Fruit fly (Drosophila melanogaster) whole organism, embryonic: ENCODE data around the gene sti.
A peak's percentile ranks its signal among the peaks of the same experiment; 100 is the strongest.

Experiments used
- Atf3 ChIP-seq: fragments of 200-800 bp; sonication (Bioruptor generic); optimal IDR thresholded peaks from 3 replicates; lab custom pipeline; 2016; ENCODE audit warnings: missing biosample characterization, missing genetic modification characterization
- Blimp-1 ChIP-seq: fragments of 200-800 bp; sonication (Bioruptor generic); optimal IDR thresholded peaks from 3 replicates; lab custom pipeline; 2018; ENCODE audit warnings: missing biosample characterization, missing genetic modification characterization, mild to moderate bottlenecking, moderate library complexity, missing genetic modification reagents
- CG10366 ChIP-seq: fragments of 200-800 bp; sonication (Bioruptor generic); IDR thresholded peaks from 2 replicates; pipeline ENCODE4 v1.3.6; 2022; ENCODE audit warnings: missing biosample characterization, missing genetic modification characterization
- CG10462 ChIP-seq: fragments of 200-800 bp; sonication (Bioruptor generic); optimal IDR thresholded peaks from 2 replicates; lab custom pipeline; 2016; ENCODE audit warnings: missing biosample characterization, missing genetic modification characterization
- CG10959 ChIP-seq: fragments of 200-800 bp; sonication (Bioruptor generic); IDR thresholded peaks from 2 replicates; pipeline ENCODE4 v1.3.6; 2022; ENCODE audit warnings: missing biosample characterization, missing genetic modification characterization
- CG11247 ChIP-seq: fragments of 200-800 bp; sonication (Bioruptor generic); IDR thresholded peaks from 2 replicates; pipeline ENCODE4 v1.3.6; 2022; ENCODE audit warnings: missing biosample characterization, missing genetic modification characterization
- CG11504 ChIP-seq: fragments of 200-800 bp; sonication (Bioruptor generic); optimal IDR thresholded peaks from 3 replicates; lab custom pipeline; 2019; ENCODE audit warnings: missing biosample characterization, mild to moderate bottlenecking, missing genetic modification characterization, moderate library complexity
- CG12071 ChIP-seq: fragments of 200-800 bp; sonication (Bioruptor generic); optimal IDR thresholded peaks from 3 replicates; lab custom pipeline; 2018; ENCODE audit warnings: missing biosample characterization, mild to moderate bottlenecking, missing genetic modification characterization
- CG12219 ChIP-seq: fragments of 200-800 bp; sonication (Bioruptor generic); optimal IDR thresholded peaks from 3 replicates; lab custom pipeline; 2018; ENCODE audit warnings: missing biosample characterization, mild to moderate bottlenecking, missing genetic modification characterization
- CG12744 ChIP-seq: fragments of 200-800 bp; sonication (Bioruptor generic); optimal IDR thresholded peaks from 2 replicates; lab custom pipeline; 2016; ENCODE audit warnings: missing biosample characterization, missing genetic modification characterization
- CG13296 ChIP-seq: fragments of 200-800 bp; sonication (Bioruptor generic); optimal IDR thresholded peaks from 3 replicates; lab custom pipeline; 2018; ENCODE audit warnings: missing biosample characterization, mild to moderate bottlenecking, missing genetic modification characterization
- CG15514 ChIP-seq: fragments of 200-800 bp; sonication (Bioruptor generic); optimal IDR thresholded peaks from 3 replicates; lab custom pipeline; 2017; ENCODE audit warnings: missing biosample characterization, missing genetic modification characterization, mild to moderate bottlenecking, moderate library complexity, missing genetic modification reagents
- CG1792 ChIP-seq: fragments of 200-800 bp; sonication (Bioruptor generic); optimal IDR thresholded peaks from 2 replicates; lab custom pipeline; 2016; ENCODE audit warnings: missing biosample characterization, missing genetic modification characterization
- CG18262 ChIP-seq: fragments of 200-800 bp; optimal IDR thresholded peaks from 3 replicates; lab custom pipeline; 2019; ENCODE audit warnings: missing biosample characterization, mild to moderate bottlenecking, missing genetic modification characterization, moderate library complexity
- CG6254 ChIP-seq: fragments of 200-800 bp; sonication (Bioruptor generic); optimal IDR thresholded peaks from 3 replicates; lab custom pipeline; 2017; ENCODE audit warnings: mild to moderate bottlenecking, missing biosample characterization, missing genetic modification reagents, missing genetic modification characterization
- CG6654 ChIP-seq: fragments of 200-800 bp; sonication (Bioruptor generic); optimal IDR thresholded peaks from 2 replicates; lab custom pipeline; 2017; ENCODE audit warnings: missing biosample characterization, mild to moderate bottlenecking, missing genetic modification characterization
- CG7963 ChIP-seq: fragments of 200-800 bp; sonication (Bioruptor generic); IDR thresholded peaks from 3 replicates; pipeline ENCODE4 v1.3.6; 2022; ENCODE audit warnings: missing biosample characterization, missing genetic modification characterization; ENCODE audit not compliant: partially characterized antibody
- Drgx ChIP-seq: fragments of 200-800 bp; sonication (Bioruptor generic); IDR thresholded peaks from 2 replicates; pipeline ENCODE4 v1.3.6; 2022; ENCODE audit warnings: missing biosample characterization, missing genetic modification characterization
- Ets97D ChIP-seq: fragments of 200-800 bp; sonication (Bioruptor generic); optimal IDR thresholded peaks from 3 replicates; lab custom pipeline; 2016; ENCODE audit warnings: missing biosample characterization, missing genetic modification characterization
- Fer1 ChIP-seq: fragments of 200-800 bp; sonication (Bioruptor generic); optimal IDR thresholded peaks from 2 replicates; lab custom pipeline; 2017; ENCODE audit warnings: missing biosample characterization, mild to moderate bottlenecking, missing genetic modification characterization
- H2.0 ChIP-seq: fragments of 200-800 bp; sonication (Bioruptor generic); IDR thresholded peaks from 2 replicates; pipeline ENCODE4 v1.3.6; 2022; ENCODE audit warnings: missing biosample characterization, missing genetic modification characterization
- Hmr ChIP-seq: fragments of 200-800 bp; sonication (Bioruptor generic); optimal IDR thresholded peaks from 3 replicates; lab custom pipeline; 2017; ENCODE audit warnings: mild to moderate bottlenecking, missing biosample characterization, missing genetic modification reagents, missing genetic modification characterization
- Lhr ChIP-seq: fragments of 200-800 bp; sonication (Bioruptor generic); optimal IDR thresholded peaks from 3 replicates; lab custom pipeline; 2017; ENCODE audit warnings: mild to moderate bottlenecking, missing biosample characterization, missing genetic modification reagents, missing genetic modification characterization
- MTF-1 ChIP-seq: fragments of 200-800 bp; sonication (Bioruptor generic); optimal IDR thresholded peaks from 2 replicates; lab custom pipeline; 2018; ENCODE audit warnings: missing biosample characterization, mild to moderate bottlenecking, missing genetic modification characterization, borderline replicate concordance
- Side ChIP-seq: fragments of 200-800 bp; sonication (Bioruptor generic); optimal IDR thresholded peaks from 2 replicates; lab custom pipeline; 2016; ENCODE audit warnings: missing biosample characterization, missing genetic modification characterization
- TFAM ChIP-seq: fragments of 200-800 bp; sonication (Bioruptor generic); optimal IDR thresholded peaks from 2 replicates; lab custom pipeline; 2017; ENCODE audit warnings: missing biosample characterization, missing genetic modification characterization, inconsistent platforms
- ap ChIP-seq: fragments of 200-800 bp; sonication (Bioruptor generic); IDR thresholded peaks from 2 replicates; pipeline ENCODE4 v1.3.6; 2022; ENCODE audit warnings: missing biosample characterization, missing genetic modification characterization
- bbx ChIP-seq: fragments of 200-800 bp; sonication (Bioruptor generic); IDR thresholded peaks from 2 replicates; pipeline ENCODE4 v1.3.6; 2022; ENCODE audit warnings: missing biosample characterization, missing genetic modification characterization; ENCODE audit not compliant: partially characterized antibody
- bcd ChIP-seq: fragments of 200-800 bp; sonication (Bioruptor generic); optimal IDR thresholded peaks from 2 replicates; lab custom pipeline; 2017; ENCODE audit warnings: missing biosample characterization, mild to moderate bottlenecking, missing genetic modification characterization
- br ChIP-seq: fragments of >200 bp; optimal IDR thresholded peaks from 2 replicates; lab custom pipeline; 2017
- bsh ChIP-seq, 2 experiments: fragments of 200-800 bp; sonication (Bioruptor generic); optimal IDR thresholded peaks; 2 replicates each; lab custom pipeline; 2017 to 2018; ENCODE audit warnings: mild to moderate bottlenecking in 2 of 2, missing biosample characterization in 2 of 2, missing genetic modification characterization in 2 of 2, moderate library complexity in 1 of 2
- btn ChIP-seq: fragments of 200-800 bp; sonication (Bioruptor generic); optimal IDR thresholded peaks from 2 replicates; lab custom pipeline; 2016; ENCODE audit warnings: missing biosample characterization, missing genetic modification characterization
- chif ChIP-seq, 2 experiments: fragments of 200-800 bp; sonication (Bioruptor generic); optimal IDR thresholded peaks; 3 replicates each; lab custom pipeline; 2016; ENCODE audit warnings: missing biosample characterization in 2 of 2, missing genetic modification characterization in 2 of 2
- chinmo ChIP-seq: fragments of 200-800 bp; sonication (Bioruptor generic); IDR thresholded peaks from 4 replicates; pipeline ENCODE4 v1.3.6; 2022; ENCODE audit warnings: missing biosample characterization, missing genetic modification characterization; ENCODE audit not compliant: partially characterized antibody
- chm ChIP-seq: fragments of 200-800 bp; sonication (Bioruptor generic); IDR thresholded peaks from 2 replicates; pipeline ENCODE4 v1.3.6; 2022; ENCODE audit warnings: missing biosample characterization, missing genetic modification characterization
- exex ChIP-seq: fragments of 200-800 bp; sonication (Bioruptor generic); optimal IDR thresholded peaks from 4 replicates; lab custom pipeline; 2018; ENCODE audit warnings: missing biosample characterization, mild to moderate bottlenecking, missing genetic modification characterization, moderate library complexity
- eyg ChIP-seq: fragments of 200-800 bp; sonication (Bioruptor generic); optimal IDR thresholded peaks from 3 replicates; lab custom pipeline; 2016; ENCODE audit warnings: missing biosample characterization, missing genetic modification characterization
- gcm ChIP-seq: fragments of 200-800 bp; sonication (Bioruptor generic); optimal IDR thresholded peaks from 2 replicates; lab custom pipeline; 2019; ENCODE audit warnings: missing biosample characterization, mild to moderate bottlenecking, missing genetic modification characterization, moderate library complexity
- gro ChIP-seq: fragments of 200-800 bp; sonication (Bioruptor generic); optimal IDR thresholded peaks from 2 replicates; lab custom pipeline; 2016; ENCODE audit warnings: missing biosample characterization, missing genetic modification characterization
- inv ChIP-seq: fragments of 200-800 bp; sonication (Bioruptor generic); IDR thresholded peaks from 2 replicates; pipeline ENCODE4 v1.3.6; 2022; ENCODE audit warnings: missing biosample characterization, missing genetic modification characterization; ENCODE audit not compliant: partially characterized antibody
- kah ChIP-seq: fragments of 200-800 bp; sonication (Bioruptor generic); optimal IDR thresholded peaks from 2 replicates; lab custom pipeline; 2018; ENCODE audit warnings: missing biosample characterization, mild to moderate bottlenecking, missing genetic modification characterization
- mam ChIP-seq: fragments of 200-800 bp; sonication (Bioruptor generic); optimal IDR thresholded peaks from 3 replicates; lab custom pipeline; 2016; ENCODE audit warnings: missing biosample characterization, missing genetic modification characterization
- pfk ChIP-seq: fragments of 200-800 bp; sonication (Bioruptor generic); optimal IDR thresholded peaks from 2 replicates; lab custom pipeline; 2018; ENCODE audit warnings: missing biosample characterization, mild to moderate bottlenecking, missing genetic modification characterization, moderate library complexity
- psq ChIP-seq: fragments of 200-800 bp; sonication (Bioruptor generic); optimal IDR thresholded peaks from 2 replicates; lab custom pipeline; 2017; ENCODE audit warnings: missing biosample characterization, missing genetic modification characterization
- sc ChIP-seq, 3 experiments: fragments of >200 bp in 2 of 3; fragments of 200-800 bp in 1 of 3; sonication (Bioruptor generic) in 1 of 3; optimal IDR thresholded peaks; 2 replicates in 2 of 3; 3 replicates in 1 of 3; lab custom pipeline; 2017; ENCODE audit warnings: mild to moderate bottlenecking in 1 of 3, missing biosample characterization in 1 of 3, missing genetic modification characterization in 1 of 3, missing genetic modification reagents in 1 of 3
- sim ChIP-seq: fragments of 200-800 bp; sonication (Bioruptor generic); IDR thresholded peaks from 2 replicates; pipeline ENCODE4 v1.3.6; 2022; ENCODE audit warnings: missing biosample characterization, missing genetic modification characterization
- tap ChIP-seq: fragments of 200-800 bp; optimal IDR thresholded peaks from 3 replicates; lab custom pipeline; 2019; ENCODE audit warnings: missing biosample characterization, mild to moderate bottlenecking, missing genetic modification characterization, moderate library complexity
- tio ChIP-seq: fragments of 200-800 bp; sonication (Bioruptor generic); optimal IDR thresholded peaks from 2 replicates; lab custom pipeline; 2017; ENCODE audit warnings: missing biosample characterization, missing genetic modification characterization, inconsistent platforms
- yki ChIP-seq: fragments of >200 bp; optimal IDR thresholded peaks from 3 replicates; lab custom pipeline; 2018

The sti gene

DNA sequence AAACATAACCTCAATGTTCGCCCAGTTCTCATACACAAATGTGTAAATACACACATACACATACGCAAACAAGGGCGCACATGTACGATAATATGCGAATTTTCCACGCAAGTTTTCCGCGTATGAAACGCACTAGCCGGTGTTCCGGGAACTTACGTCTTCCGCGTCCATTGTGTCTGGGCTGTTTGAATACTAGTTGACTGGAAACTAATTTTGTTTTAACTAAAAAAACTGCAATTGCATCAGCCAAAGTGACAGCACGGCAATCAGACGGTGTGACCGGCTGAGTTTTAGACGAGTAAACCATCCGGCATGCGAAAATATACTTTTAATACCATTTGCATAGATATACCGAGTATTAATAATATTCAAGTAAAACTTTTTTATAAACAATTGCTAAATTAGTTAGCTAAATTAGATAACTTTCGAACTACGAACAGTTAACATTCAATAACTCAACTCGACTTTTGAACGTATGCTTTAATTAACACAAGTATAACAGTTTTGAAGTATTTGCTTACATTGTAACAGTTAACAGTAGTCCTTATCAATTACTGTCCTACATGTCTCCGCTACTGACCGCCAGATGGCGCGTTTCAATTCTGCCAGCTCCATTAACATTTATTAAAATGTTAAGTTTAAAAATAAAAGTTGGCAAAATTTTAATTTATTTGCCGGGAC, 12.0 kb upstream of the sti start, which contains the start of gene eIF2beta (continued):
- TF ChIP-seq pfk (GFP tag; lab: Kevin White, UChicago) (peak; percentile 32), exex (tag; lab: Kevin White, UChicago) (peak; percentile 37), TFAM (no peak), bcd (no peak), kah (GFP tag; lab: Kevin White, UChicago) (peak; percentile 43), chinmo (peak; percentile 78; the same call in 3 of the 4 replicates), psq (no peak), CG7963 (GFP tag; lab: Robert Waterston, UW) (no peak), Lhr (peak; percentile 47), CG12744 (no peak), H2.0 (no peak), CG12219 (GFP tag; lab: Kevin White, UChicago) (peak; percentile 37), CG15514 (peak; percentile 55), Atf3 (GFP tag; lab: Kevin White, UChicago) (no peak), bsh (GFP tag; optimal IDR thresholded peaks at IDR 0.05; lab: Kevin White, UChicago) (peak in 1 of 2 experiments; percentile 20), bbx (GFP tag; lab: Robert Waterston, UW) (no peak), ap (GFP tag; lab: Robert Waterston, UW) (no peak), CG11504 (tag; lab: Kevin White, UChicago) (peak; percentile 42), sim (GFP tag; lab: Robert Waterston, UW) (0 out of 2 replicates have a peak, but pooled peaks have one; percentile 8), Blimp-1 (GFP tag; lab: Kevin White, UChicago) (peak; percentile 19), gro (GFP tag; lab: Kevin White, UChicago) (peak; percentile 12), sc (optimal IDR thresholded peaks at IDR 0.05; lab: Kevin White, UChicago) (no peak), sc (GFP tag; optimal IDR thresholded peaks at IDR 0.05; lab: Kevin White, UChicago) (no peak), btn (GFP tag; lab: Kevin White, UChicago) (no peak), chif (GFP tag; optimal IDR thresholded peaks at IDR 0.05; lab: Kevin White, UChicago) (peak; percentile 9 to 30), Fer1 (GFP tag; lab: Kevin White, UChicago) (peak; percentile 64), eyg (no peak), tap (tag; lab: Kevin White, UChicago) (peak; percentile 27), CG11247 (no peak), Drgx (GFP tag; lab: Robert Waterston, UW) (no peak), CG10959 (no peak), Ets97D (GFP tag; lab: Kevin White, UChicago) (no peak), mam (GFP tag; lab: Kevin White, UChicago) (no peak), Hmr (GFP tag; lab: Kevin White, UChicago) (peak; percentile 32), CG18262 (tag; lab: Kevin White, UChicago) (peak; percentile 53), chm (no peak; the same call in 1 of the 2 replicates), gcm (GFP tag; lab: Kevin White, UChicago) (peak; percentile 22), CG1792 (GFP tag; lab: Kevin White, UChicago) (no peak), CG13296 (GFP tag; lab: Kevin White, UChicago) (peak; percentile 64), inv (GFP tag; lab: Robert Waterston, UW) (no peak), CG10462 (no peak), tio (no peak), Side (GFP tag; lab: Kevin White, UChicago) (peak; percentile 10), yki (no peak), MTF-1 (peak; percentile 79), CG12071 (GFP tag; lab: Kevin White, UChicago) (peak; percentile 66), CG6254 (peak; percentile 80), br (lab: Kevin White, UChicago) (no peak), CG6654 (GFP tag; lab: Kevin White, UChicago) (peak; percentile 30), CG10366 (GFP tag; lab: Robert Waterston, UW) (no peak)
